Worm (Caenorhabditis elegans): Measurements from ENCODE around the gene T04A6.1.
"Not testable (repeated sequence)": the region's sequence is repeated elsewhere in the genome, so short reads cannot be mapped to it uniquely, and the experiment has no call there.

Gene T04A6.1

ce11 chrIII:7616228-7616627 lies at the start of gene T04A6.1:
T04A6.1 (plus strand) TSS chrIII:7616528.
- TF ChIP-seq unc-62 (GFP tag; optimal IDR thresholded peaks at IDR 0.05) = no peak

ce11 chrIII:7570083-7570695 lies 46.1 kb upstream of the T04A6.1 start, which contains the start of gene R13A5.7:
R13A5.7 (minus strand) TSS chrIII:7570133.
- TF ChIP-seq unc-62 (GFP tag; optimal IDR thresholded peaks at IDR 0.05) = no peak

ce11 chrIII:7571726-7572125 lies 44.6 kb upstream of the T04A6.1 start:
- no peak for TF ChIP-seq unc-62 (GFP tag; optimal IDR thresholded peaks at IDR 0.05)

- no peak for TF ChIP-seq unc-62 (GFP tag; optimal IDR thresholded peaks at IDR 0.05)
Measured at ce11 chrIII:7572781-7573400, 43.4 kb upstream of the T04A6.1 start, which contains the start of the genes rpl-9 and lpd-7. rpl-9 (minus strand) TSS chrIII:7572831. lpd-7 (plus strand) TSS chrIII:7573350.

ce11 chrIII:7579324-7579723 lies 37.0 kb upstream of the T04A6.1 start, which contains the start of gene mfsd-6:
mfsd-6 (minus strand) TSS chrIII:7579411.
- no peak for TF ChIP-seq unc-62 (GFP tag; optimal IDR thresholded peaks at IDR 0.05)

- no peak for TF ChIP-seq unc-62 (GFP tag; optimal IDR thresholded peaks at IDR 0.05)
Measured at ce11 chrIII:7580586-7580985, 35.7 kb upstream of the T04A6.1 start.

- no peak for TF ChIP-seq unc-62 (GFP tag; optimal IDR thresholded peaks at IDR 0.05)
Measured at ce11 chrIII:7582885-7583284, 33.4 kb upstream of the T04A6.1 start, which contains the start of gene R13A5.10. R13A5.10 (minus strand) TSS chrIII:7582985.

- no peak for TF ChIP-seq unc-62 (GFP tag; optimal IDR thresholded peaks at IDR 0.05)
Measured at ce11 chrIII:7584131-7584646, 32.1 kb upstream of the T04A6.1 start, which contains the start of gene cup-5. cup-5 (plus strand) TSS chrIII:7584181.

ce11 chrIII:7588214-7588613 lies 28.1 kb upstream of the T04A6.1 start, which contains the start of gene R13A5.15:
R13A5.15 (minus strand) TSS chrIII:7588314.
- no peak for TF ChIP-seq unc-62 (GFP tag; optimal IDR thresholded peaks at IDR 0.05)

- TF ChIP-seq unc-62 (GFP tag; optimal IDR thresholded peaks at IDR 0.05) = no peak
Measured at ce11 chrIII:7593285-7593928, 22.9 kb upstream of the T04A6.1 start, which contains the start of gene R13A5.11. R13A5.11 (minus strand) TSS chrIII:7593335.

ce11 chrIII:7594482-7594881 lies 21.8 kb upstream of the T04A6.1 start, which contains the start of gene Y80D4G.2:
Y80D4G.2 (minus strand) TSS chrIII:7594582.
- not testable (repeated sequence) for TF ChIP-seq unc-62 (GFP tag; optimal IDR thresholded peaks at IDR 0.05)

- no peak for TF ChIP-seq unc-62 (GFP tag; optimal IDR thresholded peaks at IDR 0.05)
Measured at ce11 chrIII:7608223-7608622, 8.1 kb upstream of the T04A6.1 start, which contains the start of gene T04A6.3. T04A6.3 (minus strand) TSS chrIII:7608323.

- no peak for TF ChIP-seq unc-62 (GFP tag; optimal IDR thresholded peaks at IDR 0.05)
Measured at ce11 chrIII:7609168-7609567, 7.2 kb upstream of the T04A6.1 start, which contains the start of gene nsph-4.3. nsph-4.3 (minus strand) TSS chrIII:7609268.

ce11 chrIII:7614530-7614929 lies 1.8 kb upstream of the T04A6.1 start, which contains the start of gene T04A6.2:
T04A6.2 (plus strand) TSS chrIII:7614830.
- no peak for TF ChIP-seq unc-62 (GFP tag; optimal IDR thresholded peaks at IDR 0.05)

- no peak for TF ChIP-seq unc-62 (GFP tag; optimal IDR thresholded peaks at IDR 0.05)
Measured at ce11 chrIII:7618294-7618693, 2.0 kb downstream of the T04A6.1 start.

ce11 chrIII:7619846-7620245 lies 3.5 kb downstream of the T04A6.1 start:
- TF ChIP-seq unc-62 (GFP tag; optimal IDR thresholded peaks at IDR 0.05) = no peak

Measured in whole organism, dauer.